Fruit fly (Drosophila melanogaster) whole organism, embryonic: ENCODE data around the gene CG33331.

Experiments
- Abd-B ChIP-seq: fragments of 200-800 bp; sonication (Bioruptor generic); optimal IDR thresholded peaks from 2 replicates; lab custom pipeline; 2018; ENCODE audit warnings: missing biosample characterization, mild to moderate bottlenecking, missing genetic modification characterization, moderate library complexity
- Atf3 ChIP-seq: fragments of 200-800 bp; sonication (Bioruptor generic); optimal IDR thresholded peaks from 3 replicates; lab custom pipeline; 2016; ENCODE audit warnings: missing biosample characterization, missing genetic modification characterization
- CG10979 ChIP-seq: fragments of 200-800 bp; sonication (Bioruptor generic); optimal IDR thresholded peaks from 2 replicates; lab custom pipeline; 2018; ENCODE audit warnings: missing biosample characterization, mild to moderate bottlenecking, missing genetic modification characterization, moderate library complexity
- CG11504 ChIP-seq: fragments of 200-800 bp; sonication (Bioruptor generic); optimal IDR thresholded peaks from 3 replicates; lab custom pipeline; 2019; ENCODE audit warnings: missing biosample characterization, mild to moderate bottlenecking, missing genetic modification characterization, moderate library complexity
- CG12104 ChIP-seq: fragments of 200-800 bp; sonication (Bioruptor generic); optimal IDR thresholded peaks from 3 replicates; lab custom pipeline; 2016; ENCODE audit warnings: missing biosample characterization, missing genetic modification characterization
- CG12219 ChIP-seq: fragments of 200-800 bp; sonication (Bioruptor generic); optimal IDR thresholded peaks from 3 replicates; lab custom pipeline; 2018; ENCODE audit warnings: missing biosample characterization, mild to moderate bottlenecking, missing genetic modification characterization
- CG1529 ChIP-seq: fragments of 200-800 bp; sonication (Bioruptor generic); optimal IDR thresholded peaks from 3 replicates; lab custom pipeline; 2018; ENCODE audit warnings: missing biosample characterization, missing genetic modification characterization
- CG15601 ChIP-seq: fragments of 200-800 bp; sonication (Bioruptor generic); optimal IDR thresholded peaks from 3 replicates; lab custom pipeline; 2019; ENCODE audit warnings: missing biosample characterization, mild to moderate bottlenecking, missing genetic modification characterization, moderate library complexity
- CG1647 ChIP-seq: fragments of 200-800 bp; sonication (Bioruptor generic); optimal IDR thresholded peaks from 3 replicates; lab custom pipeline; 2016; ENCODE audit warnings: missing biosample characterization, missing genetic modification characterization
- CG17385 ChIP-seq: fragments of 200-800 bp; sonication (Bioruptor generic); optimal IDR thresholded peaks from 3 replicates; lab custom pipeline; 2018; ENCODE audit warnings: missing biosample characterization, mild to moderate bottlenecking, missing genetic modification characterization
- CG1792 ChIP-seq: fragments of 200-800 bp; sonication (Bioruptor generic); optimal IDR thresholded peaks from 2 replicates; lab custom pipeline; 2016; ENCODE audit warnings: missing biosample characterization, missing genetic modification characterization
- CG2678 ChIP-seq: fragments of 200-800 bp; sonication (Bioruptor generic); optimal IDR thresholded peaks from 3 replicates; lab custom pipeline; 2019; ENCODE audit warnings: missing biosample characterization, mild to moderate bottlenecking, missing genetic modification characterization, moderate library complexity
- CG31388 ChIP-seq: fragments of 200-800 bp; sonication (Bioruptor generic); optimal IDR thresholded peaks from 2 replicates; lab custom pipeline; 2016; ENCODE audit warnings: missing biosample characterization, missing genetic modification characterization
- CG3163 ChIP-seq: fragments of 200-800 bp; sonication (Bioruptor generic); optimal IDR thresholded peaks from 3 replicates; lab custom pipeline; 2016; ENCODE audit warnings: missing biosample characterization, missing genetic modification characterization
- CG43689 ChIP-seq: fragments of 200-800 bp; sonication (Bioruptor generic); IDR thresholded peaks from 2 replicates; pipeline ENCODE4 v1.3.6; 2022; ENCODE audit warnings: missing biosample characterization, missing genetic modification characterization
- CG4854 ChIP-seq: fragments of 200-800 bp; sonication (Bioruptor generic); optimal IDR thresholded peaks from 2 replicates; lab custom pipeline; 2016; ENCODE audit warnings: missing biosample characterization, missing genetic modification characterization, inconsistent platforms
- CG6689 ChIP-seq: fragments of 200-800 bp; sonication (Bioruptor generic); IDR thresholded peaks from 2 replicates; pipeline ENCODE4 v1.3.6; 2022; ENCODE audit warnings: missing biosample characterization, missing genetic modification characterization
- CG7556 ChIP-seq: fragments of 200-800 bp; sonication (Bioruptor generic); optimal IDR thresholded peaks from 2 replicates; lab custom pipeline; 2017; ENCODE audit warnings: missing biosample characterization, mild to moderate bottlenecking, missing genetic modification characterization
- CG8765 ChIP-seq: fragments of 200-800 bp; sonication (Bioruptor generic); IDR thresholded peaks from 2 replicates; pipeline ENCODE4 v1.3.6; 2022; ENCODE audit warnings: missing biosample characterization, missing genetic modification characterization
- CG8944 ChIP-seq: fragments of 200-800 bp; sonication (Bioruptor generic); optimal IDR thresholded peaks from 3 replicates; lab custom pipeline; 2016; ENCODE audit warnings: missing biosample characterization, missing genetic modification characterization
- Chrac-16 ChIP-seq: fragments of 200-800 bp; sonication (Bioruptor generic); optimal IDR thresholded peaks from 3 replicates; lab custom pipeline; 2016; ENCODE audit warnings: missing biosample characterization, missing genetic modification characterization
- Eip74EF ChIP-seq, 2 experiments: fragments of 200-800 bp in 1 of 2; fragments of >200 bp in 1 of 2; sonication (Bioruptor generic) in 1 of 2; optimal IDR thresholded peaks; 2 replicates each; lab custom pipeline; 2017 to 2019; ENCODE audit warnings: missing biosample characterization in 2 of 2, missing genetic modification characterization in 2 of 2, mild to moderate bottlenecking in 1 of 2, moderate library complexity in 1 of 2
- HLH4C ChIP-seq: fragments of 200-800 bp; sonication (Bioruptor generic); IDR thresholded peaks from 3 replicates; pipeline ENCODE4 v1.3.6; 2022; ENCODE audit warnings: missing biosample characterization, missing genetic modification characterization; ENCODE audit not compliant: partially characterized antibody
- Hmr ChIP-seq: fragments of 200-800 bp; sonication (Bioruptor generic); optimal IDR thresholded peaks from 3 replicates; lab custom pipeline; 2017; ENCODE audit warnings: mild to moderate bottlenecking, missing biosample characterization, missing genetic modification reagents, missing genetic modification characterization
- Lim3 ChIP-seq: fragments of 200-800 bp; sonication (Bioruptor generic); IDR thresholded peaks from 2 replicates; pipeline ENCODE4 v1.3.6; 2022; ENCODE audit warnings: missing biosample characterization, missing genetic modification characterization
- Lpt ChIP-seq: fragments of >200 bp; optimal IDR thresholded peaks from 2 replicates; lab custom pipeline; 2018; ENCODE audit warnings: missing biosample characterization, missing genetic modification characterization
- Nf-YB ChIP-seq: fragments of 200-800 bp; sonication (Bioruptor generic); optimal IDR thresholded peaks from 3 replicates; lab custom pipeline; 2019; ENCODE audit warnings: missing biosample characterization, mild to moderate bottlenecking, missing genetic modification characterization, moderate library complexity
- Scr ChIP-seq: fragments of 200-800 bp; sonication (Bioruptor generic); IDR thresholded peaks from 2 replicates; pipeline ENCODE4 v1.3.6; 2022; ENCODE audit warnings: missing biosample characterization, missing genetic modification characterization; ENCODE audit not compliant: partially characterized antibody
- Ssrp ChIP-seq: fragments of 200-800 bp; sonication (Bioruptor generic); optimal IDR thresholded peaks from 2 replicates; lab custom pipeline; 2018; ENCODE audit warnings: missing biosample characterization, mild to moderate bottlenecking, missing genetic modification characterization, moderate library complexity
- Tbp ChIP-seq: fragments of >200 bp; optimal IDR thresholded peaks from 2 replicates; lab custom pipeline; 2018; ENCODE audit warnings: missing biosample characterization, missing genetic modification characterization
- bab2 ChIP-seq: fragments of 200-800 bp; sonication (Bioruptor generic); optimal IDR thresholded peaks from 2 replicates; lab custom pipeline; 2016; ENCODE audit warnings: missing biosample characterization, missing genetic modification characterization
- chif ChIP-seq, 2 experiments: fragments of 200-800 bp; sonication (Bioruptor generic); optimal IDR thresholded peaks; 3 replicates each; lab custom pipeline; 2016; ENCODE audit warnings: missing biosample characterization in 2 of 2, missing genetic modification characterization in 2 of 2
- fd64A ChIP-seq: fragments of 200-800 bp; sonication (Bioruptor generic); optimal IDR thresholded peaks from 3 replicates; lab custom pipeline; 2018; ENCODE audit warnings: missing biosample characterization, mild to moderate bottlenecking, missing genetic modification characterization
- gcm ChIP-seq: fragments of 200-800 bp; sonication (Bioruptor generic); optimal IDR thresholded peaks from 2 replicates; lab custom pipeline; 2019; ENCODE audit warnings: missing biosample characterization, mild to moderate bottlenecking, missing genetic modification characterization, moderate library complexity
- gsb ChIP-seq: fragments of 200-800 bp; sonication (Bioruptor generic); IDR thresholded peaks from 2 replicates; pipeline ENCODE4 v1.3.6; 2022; ENCODE audit warnings: missing biosample characterization, missing genetic modification characterization
- ind ChIP-seq: fragments of 200-800 bp; sonication (Bioruptor generic); optimal IDR thresholded peaks from 3 replicates; lab custom pipeline; 2016; ENCODE audit warnings: missing biosample characterization, missing genetic modification characterization
- kni ChIP-seq: fragments of 200-800 bp; sonication (Bioruptor generic); optimal IDR thresholded peaks from 3 replicates; lab custom pipeline; 2017; ENCODE audit warnings: mild to moderate bottlenecking, missing biosample characterization, missing genetic modification reagents, missing genetic modification characterization
- lola ChIP-seq, 3 experiments: fragments of >200 bp in 2 of 3; fragments of 200-800 bp in 1 of 3; sonication (Bioruptor generic) in 1 of 3; optimal IDR thresholded peaks; 2 replicates each; lab custom pipeline; 2017 to 2019; ENCODE audit warnings: missing biosample characterization in 3 of 3, missing genetic modification characterization in 3 of 3, mild to moderate bottlenecking in 1 of 3, moderate library complexity in 1 of 3
- maf-S ChIP-seq: fragments of 200-800 bp; sonication (Bioruptor generic); optimal IDR thresholded peaks from 2 replicates; lab custom pipeline; 2016; ENCODE audit warnings: missing biosample characterization, missing genetic modification characterization
- mirr ChIP-seq: fragments of 200-800 bp; sonication (Bioruptor generic); optimal IDR thresholded peaks from 3 replicates; lab custom pipeline; 2018; ENCODE audit warnings: missing biosample characterization, mild to moderate bottlenecking, missing genetic modification characterization
- prd ChIP-seq, 3 experiments: fragments of >200 bp in 2 of 3; fragments of 200-800 bp in 1 of 3; sonication (Bioruptor generic) in 1 of 3; optimal IDR thresholded peaks in 2 of 3; IDR thresholded peaks in 1 of 3; 2 replicates in 2 of 3; 3 replicates in 1 of 3; pipeline versions ENCODE4 v1.3.6 to Lab custom; 2017 to 2022; ENCODE audit warnings: missing biosample characterization in 1 of 3, missing genetic modification characterization in 1 of 3
- repo ChIP-seq: fragments of 200-800 bp; sonication (Bioruptor generic); optimal IDR thresholded peaks from 2 replicates; lab custom pipeline; 2016; ENCODE audit warnings: missing biosample characterization, missing genetic modification characterization
- stwl ChIP-seq: fragments of 200-800 bp; sonication (Bioruptor generic); optimal IDR thresholded peaks from 3 replicates; lab custom pipeline; 2018; ENCODE audit warnings: missing biosample characterization, mild to moderate bottlenecking, missing genetic modification characterization, moderate library complexity
- sug ChIP-seq: fragments of 200-800 bp; optimal IDR thresholded peaks from 2 replicates; lab custom pipeline; 2019; ENCODE audit warnings: missing biosample characterization, mild to moderate bottlenecking, missing genetic modification characterization, moderate library complexity
- tll ChIP-seq, 2 experiments: fragments of 200-800 bp in 1 of 2; fragments of >200 bp in 1 of 2; sonication (Bioruptor generic) in 1 of 2; optimal IDR thresholded peaks; 2 replicates each; lab custom pipeline; 2017 to 2019; ENCODE audit warnings: missing biosample characterization in 2 of 2, missing genetic modification characterization in 2 of 2, mild to moderate bottlenecking in 1 of 2, moderate library complexity in 1 of 2
- tx ChIP-seq: fragments of 200-800 bp; sonication (Bioruptor generic); optimal IDR thresholded peaks from 2 replicates; lab custom pipeline; 2016; ENCODE audit warnings: missing biosample characterization, missing genetic modification characterization
- wek ChIP-seq: fragments of 200-800 bp; sonication (Bioruptor generic); optimal IDR thresholded peaks from 3 replicates; lab custom pipeline; 2018; ENCODE audit warnings: missing biosample characterization, mild to moderate bottlenecking, missing genetic modification characterization, moderate library complexity
- wor ChIP-seq: fragments of 200-800 bp; sonication (Bioruptor generic); IDR thresholded peaks from 2 replicates; pipeline ENCODE4 v1.3.6; 2022; ENCODE audit warnings: missing biosample characterization, missing genetic modification characterization
- zen ChIP-seq: fragments of 200-800 bp; sonication (Bioruptor generic); optimal IDR thresholded peaks from 3 replicates; lab custom pipeline; 2018; ENCODE audit warnings: missing biosample characterization, mild to moderate bottlenecking, missing genetic modification characterization, moderate library complexity

CG33331 gene

DNA sequence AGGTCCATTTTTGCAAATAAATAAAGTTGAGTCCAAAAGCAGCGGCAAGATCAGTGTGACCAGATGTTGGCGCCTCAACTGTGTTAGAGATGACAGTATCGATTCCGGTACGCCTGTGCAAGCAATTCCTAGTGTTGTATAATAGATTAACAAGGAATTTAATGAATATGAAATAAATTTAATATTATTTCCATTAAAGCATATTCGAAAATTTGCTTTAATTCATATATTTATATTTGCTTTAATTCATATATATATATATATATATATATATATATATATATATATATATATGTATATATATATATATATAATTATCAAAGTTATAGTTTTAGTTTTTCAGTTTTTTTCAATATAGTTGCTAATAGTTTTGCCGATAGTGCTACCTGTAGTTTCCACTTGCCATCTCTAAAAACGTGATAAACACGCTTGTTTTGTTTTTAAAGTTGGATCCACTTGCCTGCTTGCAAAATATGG, 12.1 kb downstream of the CG33331 start, which contains the start of the genes Nup93-2 and CG3817 (continued):
- no peak for TF ChIP-seq prd (optimal IDR thresholded peaks at IDR 0.05; lab: Kevin White, UChicago)
- TF ChIP-seq prd (GFP tag; IDR thresholded peaks at IDR 0.05; lab: Robert Waterston, UW): peak; percentile 82
- peak; percentile 66; the same call in 1 of the 2 replicates for TF ChIP-seq CG8765 (GFP tag; lab: Robert Waterston, UW)
- peak; percentile 69 for TF ChIP-seq ind (GFP tag; lab: Kevin White, UChicago)
- TF ChIP-seq CG7556 (GFP tag; lab: Kevin White, UChicago): peak; percentile 56
- no peak for TF ChIP-seq CG3163 (GFP tag; lab: Kevin White, UChicago)
- peak; percentile 30 for TF ChIP-seq Nf-YB
- peak; percentile 16 for TF ChIP-seq Chrac-16 (GFP tag; lab: Kevin White, UChicago)
- TF ChIP-seq lola (GFP tag; optimal IDR thresholded peaks at IDR 0.05; lab: Kevin White, UChicago): no peak
- TF ChIP-seq zen: peak; percentile 44
- no peak for TF ChIP-seq CG31388 (GFP tag; lab: Kevin White, UChicago)
- no peak for TF ChIP-seq CG1792 (GFP tag; lab: Kevin White, UChicago)
- TF ChIP-seq maf-S (GFP tag; lab: Kevin White, UChicago): peak; percentile 6
- peak; percentile 82 for TF ChIP-seq CG2678 (tag; lab: Kevin White, UChicago)
- TF ChIP-seq Scr: peak; percentile 81
- peak; percentile 39; the same call in 1 of the 3 replicates for TF ChIP-seq HLH4C (GFP tag; lab: Robert Waterston, UW)
- no peak for TF ChIP-seq Lpt (GFP tag; lab: Kevin White, UChicago)
- TF ChIP-seq kni: no peak
- no peak for TF ChIP-seq wek (GFP tag; lab: Kevin White, UChicago)
- TF ChIP-seq bab2 (GFP tag; lab: Kevin White, UChicago): peak; percentile 78
- peak in 1 of 2 experiments; percentile 18 for TF ChIP-seq chif (GFP tag; optimal IDR thresholded peaks at IDR 0.05; lab: Kevin White, UChicago)
- peak; percentile 16 for TF ChIP-seq CG17385 (GFP tag; lab: Kevin White, UChicago)
- peak; percentile 26; the same call in 1 of the 2 replicates for TF ChIP-seq CG6689 (GFP tag; lab: Robert Waterston, UW)
- TF ChIP-seq Abd-B (GFP tag; lab: Kevin White, UChicago): peak; percentile 92
- no peak for TF ChIP-seq CG12219 (GFP tag; lab: Kevin White, UChicago)
- TF ChIP-seq Tbp (GFP tag; lab: Kevin White, UChicago): no peak
- no peak for TF ChIP-seq mirr (GFP tag; lab: Kevin White, UChicago)
- TF ChIP-seq CG12104 (GFP tag; lab: Kevin White, UChicago): no peak
- no peak for TF ChIP-seq repo (GFP tag; lab: Kevin White, UChicago)
- no peak for TF ChIP-seq CG4854 (GFP tag; lab: Kevin White, UChicago)
- TF ChIP-seq CG11504: peak; percentile 34
- TF ChIP-seq Hmr (GFP tag; lab: Kevin White, UChicago): peak; percentile 70
- no peak for TF ChIP-seq fd64A (GFP tag; lab: Kevin White, UChicago)
- peak; percentile 36 for TF ChIP-seq gcm (GFP tag; lab: Kevin White, UChicago)
- peak; percentile 84 for TF ChIP-seq sug (tag; lab: Kevin White, UChicago)
- no peak for TF ChIP-seq wor (GFP tag; lab: Robert Waterston, UW)
- TF ChIP-seq Atf3 (GFP tag; lab: Kevin White, UChicago): no peak
- no peak for TF ChIP-seq CG10979 (tag; lab: Kevin White, UChicago)
- peak; percentile 18 for TF ChIP-seq CG1647 (GFP tag; lab: Kevin White, UChicago)
- no peak for TF ChIP-seq CG1529 (GFP tag; lab: Kevin White, UChicago)
- TF ChIP-seq CG43689 (GFP tag; lab: Robert Waterston, UW): no peak
- TF ChIP-seq Ssrp: peak; percentile 60
- peak; percentile 7 for TF ChIP-seq CG15601
- TF ChIP-seq tx (GFP tag; lab: Kevin White, UChicago): no peak
- no peak for TF ChIP-seq CG8944 (GFP tag; lab: Kevin White, UChicago)
- TF ChIP-seq Lim3 (GFP tag; lab: Robert Waterston, UW): no peak
- TF ChIP-seq Eip74EF (GFP tag; optimal IDR thresholded peaks at IDR 0.05; lab: Kevin White, UChicago): peak in 1 of 2 experiments; percentile 66
- peak; percentile 81 for TF ChIP-seq stwl (tag; lab: Kevin White, UChicago)
- no peak for TF ChIP-seq tll (GFP tag; optimal IDR thresholded peaks at IDR 0.05; lab: Kevin White, UChicago)
- no peak; the same call in 1 of the 2 replicates for TF ChIP-seq gsb (GFP tag; lab: Robert Waterston, UW)
